Fruit fly (Drosophila melanogaster): ENCODE data around the gene CG31798.
A peak's percentile ranks its signal among the peaks of the same experiment; 100 is the strongest.

The CG31798 gene

dm6 chr2L:19397617-19398316, 3.8 kb downstream of the CG31798 start:
- TF ChIP-seq pad (GFP tag; optimal IDR thresholded peaks at IDR 0.05): no peak
- peak; percentile 68 for TF ChIP-seq CG12768 (GFP tag; optimal IDR thresholded peaks at IDR 0.05)
- TF ChIP-seq CG5204 (GFP tag; optimal IDR thresholded peaks at IDR 0.05): peak; percentile 40
- no peak for TF ChIP-seq kay (GFP tag; ENCODE audit: borderline replicate concordance)
- peak; percentile 21 for TF ChIP-seq Clk (GFP tag; optimal IDR thresholded peaks at IDR 0.05)
- peak; percentile 53 for TF ChIP-seq toe (GFP tag; optimal IDR thresholded peaks at IDR 0.05)
- no peak for TF ChIP-seq cnc (optimal IDR thresholded peaks at IDR 0.05)
- peak; percentile 42 for TF ChIP-seq CG11617 (GFP tag; optimal IDR thresholded peaks at IDR 0.05)
- TF ChIP-seq Hr96 (GFP tag; optimal IDR thresholded peaks at IDR 0.05): peak; percentile 43
- no peak for TF ChIP-seq CG1620 (GFP tag; optimal IDR thresholded peaks at IDR 0.05)
- peak; percentile 23 for TF ChIP-seq CG7045 (GFP tag; optimal IDR thresholded peaks at IDR 0.05)
- TF ChIP-seq bab1 (GFP tag; optimal IDR thresholded peaks at IDR 0.05): no peak
- TF ChIP-seq ovo (GFP tag; optimal IDR thresholded peaks at IDR 0.05): no peak
- TF ChIP-seq cic (GFP tag; optimal IDR thresholded peaks at IDR 0.05): peak; percentile 2
- TF ChIP-seq Mnt (GFP tag; optimal IDR thresholded peaks at IDR 0.05): no peak
- peak; percentile 48 for TF ChIP-seq CG7101 (tag; optimal IDR thresholded peaks at IDR 0.05)
- no peak for TF ChIP-seq Crg-1 (GFP tag; optimal IDR thresholded peaks at IDR 0.05)
- no peak for TF ChIP-seq tj (GFP tag; optimal IDR thresholded peaks at IDR 0.05)
- peak; percentile 29 for TF ChIP-seq CG33017 (tag; optimal IDR thresholded peaks at IDR 0.05)
- TF ChIP-seq CG14711 (tag; optimal IDR thresholded peaks at IDR 0.05): no peak

- TF ChIP-seq CG5204 (GFP tag; optimal IDR thresholded peaks at IDR 0.05): peak; percentile 41
- TF ChIP-seq CG11617 (GFP tag; optimal IDR thresholded peaks at IDR 0.05): peak; percentile 86
- peak; percentile 15 for TF ChIP-seq kay (GFP tag; ENCODE audit: borderline replicate concordance)
- TF ChIP-seq Crg-1 (GFP tag; optimal IDR thresholded peaks at IDR 0.05): peak; percentile 41
- peak; percentile 74 for TF ChIP-seq CG7101 (tag; optimal IDR thresholded peaks at IDR 0.05)
- no peak for TF ChIP-seq bab1 (GFP tag; optimal IDR thresholded peaks at IDR 0.05)
- no peak for TF ChIP-seq cnc (optimal IDR thresholded peaks at IDR 0.05)
- peak; percentile 95 for TF ChIP-seq pad (GFP tag; optimal IDR thresholded peaks at IDR 0.05)
- peak; percentile 57 for TF ChIP-seq CG33017 (tag; optimal IDR thresholded peaks at IDR 0.05)
- peak; percentile 26 for TF ChIP-seq Hr96 (GFP tag; optimal IDR thresholded peaks at IDR 0.05)
- TF ChIP-seq tj (GFP tag; optimal IDR thresholded peaks at IDR 0.05): peak; percentile 62
- no peak for TF ChIP-seq Mnt (GFP tag; optimal IDR thresholded peaks at IDR 0.05)
- peak; percentile 20 for TF ChIP-seq ovo (GFP tag; optimal IDR thresholded peaks at IDR 0.05)
- TF ChIP-seq CG7045 (GFP tag; optimal IDR thresholded peaks at IDR 0.05): peak; percentile 71
- no peak for TF ChIP-seq Clk (GFP tag; optimal IDR thresholded peaks at IDR 0.05)
- TF ChIP-seq CG14711 (tag; optimal IDR thresholded peaks at IDR 0.05): peak; percentile 65
- peak; percentile 88 for TF ChIP-seq CG12768 (GFP tag; optimal IDR thresholded peaks at IDR 0.05)
- peak; percentile 49 for TF ChIP-seq toe (GFP tag; optimal IDR thresholded peaks at IDR 0.05)
- TF ChIP-seq cic (GFP tag; optimal IDR thresholded peaks at IDR 0.05): peak; percentile 64
- no peak for TF ChIP-seq CG1620 (GFP tag; optimal IDR thresholded peaks at IDR 0.05)
Observed at dm6 chr2L:19398317-19399234, 4.6 kb downstream of the CG31798 start, which contains the start of gene CG17544. CG17544 (minus strand) TSS chr2L:19398493.

- TF ChIP-seq Clk (GFP tag; optimal IDR thresholded peaks at IDR 0.05) (no peak), CG1620 (GFP tag; optimal IDR thresholded peaks at IDR 0.05) (no peak), kay (GFP tag; ENCODE audit: borderline replicate concordance) (no peak), bab1 (GFP tag; optimal IDR thresholded peaks at IDR 0.05) (no peak), CG33017 (tag; optimal IDR thresholded peaks at IDR 0.05) (no peak), cnc (optimal IDR thresholded peaks at IDR 0.05) (no peak), toe (GFP tag; optimal IDR thresholded peaks at IDR 0.05) (no peak), Hr96 (GFP tag; optimal IDR thresholded peaks at IDR 0.05) (no peak), ovo (GFP tag; optimal IDR thresholded peaks at IDR 0.05) (no peak), cic (GFP tag; optimal IDR thresholded peaks at IDR 0.05) (no peak), CG5204 (GFP tag; optimal IDR thresholded peaks at IDR 0.05) (no peak), CG7045 (GFP tag; optimal IDR thresholded peaks at IDR 0.05) (no peak), CG14711 (tag; optimal IDR thresholded peaks at IDR 0.05) (no peak), CG7101 (tag; optimal IDR thresholded peaks at IDR 0.05) (no peak), CG11617 (GFP tag; optimal IDR thresholded peaks at IDR 0.05) (no peak)
Observed at dm6 chr2L:19401914-19402313, 8.0 kb downstream of the CG31798 start.

dm6 chr2L:19402667-19403066, 8.7 kb downstream of the CG31798 start:
- no peak for TF ChIP-seq kay (GFP tag; ENCODE audit: borderline replicate concordance)
- no peak for TF ChIP-seq Clk (GFP tag; optimal IDR thresholded peaks at IDR 0.05)
- TF ChIP-seq Hr96 (GFP tag; optimal IDR thresholded peaks at IDR 0.05): no peak
- TF ChIP-seq CG11617 (GFP tag; optimal IDR thresholded peaks at IDR 0.05): no peak

- TF ChIP-seq Hr96 (GFP tag; optimal IDR thresholded peaks at IDR 0.05) (no peak), kay (GFP tag; ENCODE audit: borderline replicate concordance) (no peak), cnc (optimal IDR thresholded peaks at IDR 0.05) (no peak), cic (GFP tag; optimal IDR thresholded peaks at IDR 0.05) (no peak), Clk (GFP tag; optimal IDR thresholded peaks at IDR 0.05) (no peak), CG7101 (tag; optimal IDR thresholded peaks at IDR 0.05) (no peak), bab1 (GFP tag; optimal IDR thresholded peaks at IDR 0.05) (no peak), CG12768 (GFP tag; optimal IDR thresholded peaks at IDR 0.05) (no peak)
Observed at dm6 chr2L:19403398-19403797, 9.4 kb downstream of the CG31798 start.
